Worm (Caenorhabditis elegans) whole organism, L1 larva: Measurements from ENCODE around the gene col-123.

ENCODE experiments used
- F16B12.6 ChIP-seq: fragments of 150-350 bp; optimal IDR thresholded peaks from 2 replicates; lab custom pipeline; 2014; ENCODE audit warnings: missing biosample characterization, missing genetic modification characterization
- efl-1 ChIP-seq, 4 experiments: fragments of 150-350 bp; optimal IDR thresholded peaks in 3 of 4; peaks in 1 of 4; 1 replicate in 1 of 4; 2 replicates in 3 of 4; lab custom pipeline; 2014; ENCODE audit warnings: missing biosample characterization in 2 of 4, missing genetic modification characterization in 2 of 4, missing genetic modification reagents in 2 of 4
- nhr-20 ChIP-seq: sonication (generic microtip); optimal IDR thresholded peaks from 2 replicates; lab custom pipeline; 2016; ENCODE audit warnings: mild to moderate bottlenecking, missing genetic modification characterization, missing compliant biosample characterization
- nhr-76 ChIP-seq: sonication (generic microtip); optimal IDR thresholded peaks from 2 replicates; lab custom pipeline; 2017; ENCODE audit warnings: missing biosample characterization, missing genetic modification characterization
- snu-23 ChIP-seq: sonication (generic microtip); optimal IDR thresholded peaks from 2 replicates; lab custom pipeline; 2016; ENCODE audit warnings: missing genetic modification characterization, missing compliant biosample characterization

- TF ChIP-seq efl-1 (optimal IDR thresholded peaks at IDR 0.05; lab: Kevin White, UChicago) = no peak
- no peak for TF ChIP-seq efl-1 (GFP tag; optimal IDR thresholded peaks at IDR 0.05 in 1 of 2; lab: Kevin White, UChicago)
- no peak for TF ChIP-seq F16B12.6 (tag; lab: Kevin White, UChicago)
- TF ChIP-seq nhr-76 (tag; lab: Kevin White, UChicago) = no peak
- peak; percentile 22 for TF ChIP-seq snu-23 (GFP tag; lab: Kevin White, UChicago)
- TF ChIP-seq nhr-20 (tag; lab: Kevin White, UChicago) = peak; percentile 17
Measured at ce11 chrIV:9790708-9791107, 31.0 kb upstream of the col-123 start.
